Fruit fly (Drosophila melanogaster) whole organism, embryonic: ENCODE measurements around the gene Reg-2.

Source experiments
- CG10431 ChIP-seq: fragments of 200-800 bp; sonication (Bioruptor generic); optimal IDR thresholded peaks from 3 replicates; lab custom pipeline; 2018; ENCODE audit warnings: missing biosample characterization, mild to moderate bottlenecking, missing genetic modification characterization
- CG12071 ChIP-seq: fragments of 200-800 bp; sonication (Bioruptor generic); optimal IDR thresholded peaks from 3 replicates; lab custom pipeline; 2018; ENCODE audit warnings: missing biosample characterization, mild to moderate bottlenecking, missing genetic modification characterization
- CG12104 ChIP-seq: fragments of 200-800 bp; sonication (Bioruptor generic); optimal IDR thresholded peaks from 3 replicates; lab custom pipeline; 2016; ENCODE audit warnings: missing biosample characterization, missing genetic modification characterization
- CG12155 ChIP-seq: fragments of 200-800 bp; sonication (Bioruptor generic); optimal IDR thresholded peaks from 3 replicates; lab custom pipeline; 2016; ENCODE audit warnings: missing biosample characterization, missing genetic modification characterization
- CG12299 ChIP-seq: fragments of 200-800 bp; sonication (Bioruptor generic); optimal IDR thresholded peaks from 2 replicates; lab custom pipeline; 2018; ENCODE audit warnings: missing biosample characterization, mild to moderate bottlenecking, missing genetic modification characterization
- CG1647 ChIP-seq: fragments of 200-800 bp; sonication (Bioruptor generic); optimal IDR thresholded peaks from 3 replicates; lab custom pipeline; 2016; ENCODE audit warnings: missing biosample characterization, missing genetic modification characterization
- CG17361 ChIP-seq: fragments of 200-800 bp; sonication (Bioruptor generic); IDR thresholded peaks from 3 replicates; pipeline ENCODE4 v1.3.6; 2022; ENCODE audit warnings: missing biosample characterization, missing genetic modification characterization
- CG18262 ChIP-seq: fragments of 200-800 bp; optimal IDR thresholded peaks from 3 replicates; lab custom pipeline; 2019; ENCODE audit warnings: missing biosample characterization, mild to moderate bottlenecking, missing genetic modification characterization, moderate library complexity
- CG18476 ChIP-seq: fragments of 200-800 bp; sonication (Bioruptor generic); optimal IDR thresholded peaks from 2 replicates; lab custom pipeline; 2016; ENCODE audit warnings: missing biosample characterization, mild to moderate bottlenecking, missing genetic modification characterization
- CG2116 ChIP-seq: fragments of 200-800 bp; sonication (Bioruptor generic); optimal IDR thresholded peaks from 3 replicates; lab custom pipeline; 2018; ENCODE audit warnings: missing biosample characterization, mild to moderate bottlenecking, missing genetic modification characterization
- CG31224 ChIP-seq: fragments of 200-800 bp; sonication (Bioruptor generic); IDR thresholded peaks from 2 replicates; pipeline ENCODE4 v1.3.6; 2022; ENCODE audit warnings: missing biosample characterization, missing genetic modification characterization
- CG34224 ChIP-seq: fragments of 200-800 bp; sonication (Bioruptor generic); IDR thresholded peaks from 3 replicates; pipeline ENCODE4 v1.3.6; 2022; ENCODE audit warnings: missing biosample characterization, missing genetic modification characterization; ENCODE audit not compliant: partially characterized antibody
- CG3847 ChIP-seq: fragments of 200-800 bp; sonication (Bioruptor generic); IDR thresholded peaks from 2 replicates; pipeline ENCODE4 v1.3.6; 2022; ENCODE audit warnings: missing biosample characterization, missing genetic modification characterization
- CG43689 ChIP-seq: fragments of 200-800 bp; sonication (Bioruptor generic); IDR thresholded peaks from 2 replicates; pipeline ENCODE4 v1.3.6; 2022; ENCODE audit warnings: missing biosample characterization, missing genetic modification characterization
- CG4730 ChIP-seq: fragments of 200-800 bp; sonication (Bioruptor generic); IDR thresholded peaks from 2 replicates; pipeline ENCODE4 v1.3.6; 2022; ENCODE audit warnings: missing biosample characterization, missing genetic modification characterization
- CG7839 ChIP-seq: fragments of 200-800 bp; sonication (Bioruptor generic); optimal IDR thresholded peaks from 3 replicates; lab custom pipeline; 2018; ENCODE audit warnings: missing biosample characterization, mild to moderate bottlenecking, missing genetic modification characterization, moderate library complexity
- CG8281 ChIP-seq: fragments of 200-800 bp; sonication (Bioruptor generic); optimal IDR thresholded peaks from 2 replicates; lab custom pipeline; 2018; ENCODE audit warnings: missing biosample characterization, mild to moderate bottlenecking, missing genetic modification characterization, moderate library complexity
- CG8765 ChIP-seq: fragments of 200-800 bp; sonication (Bioruptor generic); IDR thresholded peaks from 2 replicates; pipeline ENCODE4 v1.3.6; 2022; ENCODE audit warnings: missing biosample characterization, missing genetic modification characterization
- CG8944 ChIP-seq: fragments of 200-800 bp; sonication (Bioruptor generic); optimal IDR thresholded peaks from 3 replicates; lab custom pipeline; 2016; ENCODE audit warnings: missing biosample characterization, missing genetic modification characterization
- CG9727 ChIP-seq: fragments of 200-800 bp; sonication (Bioruptor generic); optimal IDR thresholded peaks from 3 replicates; lab custom pipeline; 2017; ENCODE audit warnings: missing biosample characterization, mild to moderate bottlenecking, missing genetic modification characterization
- CG9876 ChIP-seq: fragments of 200-800 bp; sonication (Bioruptor generic); optimal IDR thresholded peaks from 2 replicates; lab custom pipeline; 2016; ENCODE audit warnings: missing biosample characterization, missing genetic modification characterization
- E2f1 ChIP-seq: fragments of 200-800 bp; sonication (Bioruptor generic); IDR thresholded peaks from 2 replicates; pipeline ENCODE4 v1.3.6; 2022; ENCODE audit warnings: missing biosample characterization, missing genetic modification characterization
- ERR ChIP-seq: fragments of 200-800 bp; sonication (Bioruptor generic); optimal IDR thresholded peaks from 2 replicates; lab custom pipeline; 2016; ENCODE audit warnings: missing biosample characterization, missing genetic modification characterization
- Gsc ChIP-seq: fragments of 200-800 bp; sonication (Bioruptor generic); IDR thresholded peaks from 2 replicates; pipeline ENCODE4 v1.3.6; 2022; ENCODE audit warnings: missing biosample characterization, missing genetic modification characterization
- HLHmδ ChIP-seq: fragments of 200-800 bp; sonication (Bioruptor generic); optimal IDR thresholded peaks from 2 replicates; lab custom pipeline; 2018; ENCODE audit warnings: missing biosample characterization, mild to moderate bottlenecking, missing genetic modification characterization, moderate library complexity
- Hr51 ChIP-seq, 2 experiments: fragments of 200-800 bp; sonication (Bioruptor generic); optimal IDR thresholded peaks; 2 replicates in 1 of 2; 3 replicates in 1 of 2; lab custom pipeline; 2016 to 2018; ENCODE audit warnings: missing biosample characterization in 2 of 2, missing genetic modification characterization in 2 of 2, mild to moderate bottlenecking in 1 of 2, moderate library complexity in 1 of 2
- Jarid2 ChIP-seq: fragments of 200-800 bp; sonication (Bioruptor generic); optimal IDR thresholded peaks from 3 replicates; lab custom pipeline; 2017; ENCODE audit warnings: mild to moderate bottlenecking, missing biosample characterization, missing genetic modification reagents, missing genetic modification characterization
- Lim3 ChIP-seq: fragments of 200-800 bp; sonication (Bioruptor generic); IDR thresholded peaks from 2 replicates; pipeline ENCODE4 v1.3.6; 2022; ENCODE audit warnings: missing biosample characterization, missing genetic modification characterization
- MTF-1 ChIP-seq: fragments of 200-800 bp; sonication (Bioruptor generic); optimal IDR thresholded peaks from 2 replicates; lab custom pipeline; 2018; ENCODE audit warnings: missing biosample characterization, mild to moderate bottlenecking, missing genetic modification characterization, borderline replicate concordance
- Nf-YB ChIP-seq: fragments of 200-800 bp; sonication (Bioruptor generic); optimal IDR thresholded peaks from 3 replicates; lab custom pipeline; 2019; ENCODE audit warnings: missing biosample characterization, mild to moderate bottlenecking, missing genetic modification characterization, moderate library complexity
- Oaz ChIP-seq: fragments of 200-800 bp; sonication (Bioruptor generic); IDR thresholded peaks from 2 replicates; pipeline ENCODE4 v1.3.6; 2022; ENCODE audit warnings: missing biosample characterization, missing genetic modification characterization
- Spps ChIP-seq: fragments of 200-800 bp; sonication (Bioruptor generic); optimal IDR thresholded peaks from 2 replicates; lab custom pipeline; 2018; ENCODE audit warnings: missing biosample characterization, mild to moderate bottlenecking, missing genetic modification characterization
- Ssrp ChIP-seq: fragments of 200-800 bp; sonication (Bioruptor generic); optimal IDR thresholded peaks from 2 replicates; lab custom pipeline; 2018; ENCODE audit warnings: missing biosample characterization, mild to moderate bottlenecking, missing genetic modification characterization, moderate library complexity
- ap ChIP-seq: fragments of 200-800 bp; sonication (Bioruptor generic); IDR thresholded peaks from 2 replicates; pipeline ENCODE4 v1.3.6; 2022; ENCODE audit warnings: missing biosample characterization, missing genetic modification characterization
- cad ChIP-seq: fragments of >200 bp; optimal IDR thresholded peaks from 2 replicates; lab custom pipeline; 2017; ENCODE audit warnings: missing biosample characterization, missing genetic modification characterization
- corto ChIP-seq: fragments of 200-800 bp; sonication (Bioruptor generic); optimal IDR thresholded peaks from 2 replicates; lab custom pipeline; 2016; ENCODE audit warnings: missing biosample characterization, mild to moderate bottlenecking, missing genetic modification characterization, moderate library complexity
- crol ChIP-seq: fragments of 200-800 bp; sonication (Bioruptor generic); IDR thresholded peaks from 2 replicates; pipeline ENCODE4 v1.3.6; 2022; ENCODE audit warnings: missing biosample characterization, missing genetic modification characterization
- crp ChIP-seq, 2 experiments: fragments of 200-800 bp; sonication (Bioruptor generic); optimal IDR thresholded peaks; 2 replicates in 1 of 2; 3 replicates in 1 of 2; lab custom pipeline; 2017; ENCODE audit warnings: missing biosample characterization in 2 of 2, missing genetic modification characterization in 2 of 2, mild to moderate bottlenecking in 1 of 2, moderate library complexity in 1 of 2
- dmrt99B ChIP-seq: fragments of 200-800 bp; sonication (Bioruptor generic); optimal IDR thresholded peaks from 2 replicates; lab custom pipeline; 2018; ENCODE audit warnings: missing biosample characterization, mild to moderate bottlenecking, missing genetic modification characterization, moderate library complexity
- hbn ChIP-seq: fragments of 200-800 bp; sonication (Bioruptor generic); IDR thresholded peaks from 2 replicates; pipeline ENCODE4 v1.3.6; 2022; ENCODE audit warnings: missing biosample characterization, missing genetic modification characterization; ENCODE audit not compliant: partially characterized antibody
- her ChIP-seq: fragments of 200-800 bp; sonication (Bioruptor generic); optimal IDR thresholded peaks from 2 replicates; lab custom pipeline; 2016; ENCODE audit warnings: missing biosample characterization, missing genetic modification characterization
- insv ChIP-seq, 2 experiments: fragments of 200-800 bp; sonication (Bioruptor generic); optimal IDR thresholded peaks; 3 replicates each; lab custom pipeline; 2016 to 2018; ENCODE audit warnings: missing biosample characterization in 2 of 2, missing genetic modification characterization in 2 of 2
- kay ChIP-seq: fragments of 200-800 bp; sonication (Bioruptor generic); optimal IDR thresholded peaks from 2 replicates; lab custom pipeline; 2016; ENCODE audit warnings: missing biosample characterization, missing genetic modification characterization
- ken ChIP-seq: fragments of 200-800 bp; sonication (Bioruptor generic); IDR thresholded peaks from 3 replicates; pipeline ENCODE4 v1.3.6; 2022; ENCODE audit warnings: missing biosample characterization, missing genetic modification characterization
- klu ChIP-seq: fragments of 200-800 bp; sonication (Bioruptor generic); IDR thresholded peaks from 2 replicates; pipeline ENCODE4 v1.3.6; 2022; ENCODE audit warnings: missing biosample characterization, missing genetic modification characterization
- lov ChIP-seq, 2 experiments: fragments of 200-800 bp in 1 of 2; fragments of >200 bp in 1 of 2; sonication (Bioruptor generic) in 1 of 2; IDR thresholded peaks in 1 of 2; optimal IDR thresholded peaks in 1 of 2; 2 replicates in 1 of 2; 3 replicates in 1 of 2; pipeline versions ENCODE4 v1.3.6 to Lab custom; 2017 to 2022; ENCODE audit warnings: missing biosample characterization in 1 of 2, missing genetic modification characterization in 1 of 2
- onecut ChIP-seq: fragments of 200-800 bp; sonication (Bioruptor generic); IDR thresholded peaks from 2 replicates; pipeline ENCODE4 v1.3.6; 2022; ENCODE audit warnings: missing biosample characterization, missing genetic modification characterization
- pnt ChIP-seq: fragments of 200-800 bp; sonication (Bioruptor generic); optimal IDR thresholded peaks from 3 replicates; lab custom pipeline; 2016; ENCODE audit warnings: missing biosample characterization, missing genetic modification characterization
- run ChIP-seq: fragments of 200-800 bp; sonication (Bioruptor generic); optimal IDR thresholded peaks from 3 replicates; lab custom pipeline; 2018; ENCODE audit warnings: missing biosample characterization, mild to moderate bottlenecking, missing genetic modification characterization
- sim ChIP-seq: fragments of 200-800 bp; sonication (Bioruptor generic); IDR thresholded peaks from 2 replicates; pipeline ENCODE4 v1.3.6; 2022; ENCODE audit warnings: missing biosample characterization, missing genetic modification characterization
- zfh2 ChIP-seq: fragments of 200-800 bp; sonication (Bioruptor generic); optimal IDR thresholded peaks from 2 replicates; lab custom pipeline; 2016; ENCODE audit warnings: missing biosample characterization, missing genetic modification characterization

The Reg-2 gene

DNA sequence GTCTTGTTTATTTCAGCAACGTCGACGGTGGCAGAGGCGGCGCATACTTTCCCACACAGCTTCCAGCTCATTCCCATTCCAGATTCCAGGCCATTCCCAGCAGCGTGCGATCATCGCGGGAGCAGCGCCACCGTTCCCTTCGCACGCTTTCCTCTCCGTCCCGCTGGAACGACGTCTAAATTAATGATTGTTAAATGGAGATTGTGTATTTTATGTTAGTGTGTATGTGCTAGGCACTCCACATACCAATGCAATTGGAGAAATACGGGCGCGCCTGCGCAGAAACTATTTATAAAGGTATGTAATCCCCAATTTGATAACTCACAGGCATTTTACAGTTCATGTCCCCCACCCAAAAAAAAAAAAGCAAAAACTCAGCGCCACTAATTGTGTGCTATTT is 35.1 kb upstream of the Reg-2 start (continued):
- TF ChIP-seq onecut (no peak), CG8944 (no peak), insv (GFP tag; optimal IDR thresholded peaks at IDR 0.05; lab: Kevin White, UChicago) (no peak), CG9876 (GFP tag; lab: Kevin White, UChicago) (no peak), dmrt99B (tag; lab: Kevin White, UChicago) (no peak), ken (GFP tag; lab: Robert Waterston, UW) (0 out of 3 replicates have a peak, but pooled peaks have one; percentile 19), CG17361 (no peak), pnt (GFP tag; lab: Kevin White, UChicago) (no peak), Spps (tag; lab: Kevin White, UChicago) (no peak), lov (optimal IDR thresholded peaks at IDR 0.05; lab: Kevin White, UChicago) (no peak), lov (GFP tag; IDR thresholded peaks at IDR 0.05; lab: Robert Waterston, UW) (no peak), CG4730 (no peak), hbn (GFP tag; lab: Robert Waterston, UW) (no peak), Oaz (GFP tag; lab: Robert Waterston, UW) (no peak), her (GFP tag; lab: Kevin White, UChicago) (no peak), CG3847 (no peak), ERR (GFP tag; lab: Kevin White, UChicago) (no peak), CG12155 (GFP tag; lab: Kevin White, UChicago) (no peak), CG34224 (GFP tag; lab: Robert Waterston, UW) (no peak), CG31224 (GFP tag; lab: Robert Waterston, UW) (no peak), Hr51 (GFP tag; optimal IDR thresholded peaks at IDR 0.05; lab: Kevin White, UChicago) (no peak), Jarid2 (GFP tag; lab: Kevin White, UChicago) (no peak), ap (GFP tag; lab: Robert Waterston, UW) (no peak), MTF-1 (GFP tag; lab: Kevin White, UChicago) (no peak), CG8281 (no peak), E2f1 (GFP tag; lab: Robert Waterston, UW) (peak; percentile 22; the same call in 1 of the 2 replicates), CG10431 (GFP tag; lab: Kevin White, UChicago) (no peak), HLHmδ (GFP tag; lab: Kevin White, UChicago) (peak; percentile 27), CG12299 (tag; lab: Kevin White, UChicago) (no peak), kay (no peak), crol (peak; percentile 76; the same call in 1 of the 2 replicates), run (no peak), CG1647 (no peak), Nf-YB (GFP tag; lab: Kevin White, UChicago) (no peak), CG12071 (GFP tag; lab: Kevin White, UChicago) (no peak), sim (GFP tag; lab: Robert Waterston, UW) (no peak), crp (GFP tag; optimal IDR thresholded peaks at IDR 0.05; lab: Kevin White, UChicago) (no peak), corto (GFP tag; lab: Kevin White, UChicago) (no peak), CG9727 (GFP tag; lab: Kevin White, UChicago) (no peak), zfh2 (GFP tag; lab: Kevin White, UChicago) (no peak), Gsc (GFP tag; lab: Robert Waterston, UW) (no peak), CG7839 (no peak), Lim3 (GFP tag; lab: Robert Waterston, UW) (no peak), klu (GFP tag; lab: Robert Waterston, UW) (no peak), CG43689 (GFP tag; lab: Robert Waterston, UW) (no peak), CG18262 (tag; lab: Kevin White, UChicago) (no peak), Ssrp (no peak), CG12104 (GFP tag; lab: Kevin White, UChicago) (no peak), cad (no peak), CG8765 (no peak), CG2116 (GFP tag; lab: Kevin White, UChicago) (no peak), CG18476 (GFP tag; lab: Kevin White, UChicago) (no peak)
